Worm (Caenorhabditis elegans) whole organism, late embryonic: Measurements from ENCODE around the gene tes-1.

Experiments
- K02D7.2 ChIP-seq: sonication (generic microtip); optimal IDR thresholded peaks from 2 replicates; lab custom pipeline; 2017; ENCODE audit warnings: mild to moderate bottlenecking, missing genetic modification characterization, missing compliant biosample characterization
- K09A11.1 ChIP-seq: sonication (generic microtip); optimal IDR thresholded peaks from 2 replicates; lab custom pipeline; 2017; ENCODE audit warnings: antibody characterized with exemption, mild to moderate bottlenecking, missing genetic modification characterization, missing compliant biosample characterization; ENCODE audit not compliant: insufficient read depth
- T23F11.4 ChIP-seq: fragments of 200-800 bp; sonication (Bioruptor generic); optimal IDR thresholded peaks from 2 replicates; lab custom pipeline; 2018; ENCODE audit warnings: mild to moderate bottlenecking, missing genetic modification characterization, missing compliant biosample characterization
- Y22D7AL.16 ChIP-seq: sonication (generic microtip); optimal IDR thresholded peaks from 2 replicates; lab custom pipeline; 2016; ENCODE audit warnings: missing genetic modification characterization, missing compliant biosample characterization
- ahr-1 ChIP-seq: sonication (generic microtip); optimal IDR thresholded peaks from 2 replicates; lab custom pipeline; 2016; ENCODE audit warnings: missing genetic modification characterization, missing compliant biosample characterization
- ceh-18 ChIP-seq: sonication (generic microtip); optimal IDR thresholded peaks from 2 replicates; lab custom pipeline; 2016; ENCODE audit warnings: missing genetic modification characterization, missing compliant biosample characterization
- ceh-19 ChIP-seq: fragments of 200-800 bp; sonication (Bioruptor generic); optimal IDR thresholded peaks from 2 replicates; lab custom pipeline; 2018; ENCODE audit warnings: mild to moderate bottlenecking, missing genetic modification characterization, missing compliant biosample characterization
- ceh-24 ChIP-seq: sonication (generic microtip); optimal IDR thresholded peaks from 2 replicates; lab custom pipeline; 2016; ENCODE audit warnings: mild to moderate bottlenecking, missing genetic modification characterization, missing compliant biosample characterization
- ceh-34 ChIP-seq: sonication (generic microtip); optimal IDR thresholded peaks from 2 replicates; lab custom pipeline; 2016; ENCODE audit warnings: mild to moderate bottlenecking, missing genetic modification characterization, missing compliant biosample characterization
- ceh-45 ChIP-seq: fragments of 200-800 bp; sonication (Bioruptor generic); IDR thresholded peaks from 2 replicates; pipeline ENCODE4 v1.3.6; 2022; ENCODE audit warnings: missing genetic modification reagents, missing genetic modification characterization, missing compliant biosample characterization
- ceh-9 ChIP-seq: sonication (generic microtip); optimal IDR thresholded peaks from 2 replicates; lab custom pipeline; 2016; ENCODE audit warnings: mild to moderate bottlenecking, missing genetic modification characterization, inconsistent platforms, missing compliant biosample characterization
- che-1 ChIP-seq: sonication (generic microtip); optimal IDR thresholded peaks from 2 replicates; lab custom pipeline; 2016; ENCODE audit warnings: mild to moderate bottlenecking, missing genetic modification characterization, missing compliant biosample characterization
- dve-1 ChIP-seq: sonication (generic microtip); optimal IDR thresholded peaks from 2 replicates; lab custom pipeline; 2017; ENCODE audit warnings: antibody characterized with exemption, mild to moderate bottlenecking, missing genetic modification characterization, missing compliant biosample characterization
- elt-4 ChIP-seq: sonication (generic microtip); optimal IDR thresholded peaks from 2 replicates; lab custom pipeline; 2016; ENCODE audit warnings: missing genetic modification characterization, missing compliant biosample characterization
- ets-4 ChIP-seq: sonication (generic microtip); optimal IDR thresholded peaks from 2 replicates; lab custom pipeline; 2016; ENCODE audit warnings: missing genetic modification characterization, missing compliant biosample characterization
- eyg-1 ChIP-seq: sonication (generic microtip); optimal IDR thresholded peaks from 2 replicates; lab custom pipeline; 2016; ENCODE audit warnings: missing genotype, missing genetic modification characterization, missing compliant biosample characterization
- fax-1 ChIP-seq: sonication (generic microtip); optimal IDR thresholded peaks from 2 replicates; lab custom pipeline; 2016; ENCODE audit warnings: missing genotype, missing genetic modification characterization, missing compliant biosample characterization
- fkh-10 ChIP-seq: fragments of 150-350 bp; optimal IDR thresholded peaks from 2 replicates; lab custom pipeline; 2014; ENCODE audit warnings: missing biosample characterization, missing genetic modification reagents, missing genetic modification characterization
- gmeb-2 ChIP-seq: sonication (generic microtip); optimal IDR thresholded peaks from 2 replicates; lab custom pipeline; 2016; ENCODE audit warnings: missing genetic modification characterization, inconsistent platforms, missing compliant biosample characterization
- hlh-15 ChIP-seq: sonication (generic microtip); optimal IDR thresholded peaks from 2 replicates; lab custom pipeline; 2016; ENCODE audit warnings: missing genetic modification characterization, missing compliant biosample characterization
- hlh-30 ChIP-seq: sonication (generic microtip); optimal IDR thresholded peaks from 2 replicates; lab custom pipeline; 2017; ENCODE audit warnings: antibody characterized with exemption, missing genetic modification characterization, missing compliant biosample characterization; ENCODE audit not compliant: insufficient read depth
- lim-6 ChIP-seq: sonication (generic microtip); optimal IDR thresholded peaks from 2 replicates; lab custom pipeline; 2016; ENCODE audit warnings: missing genetic modification characterization, missing compliant biosample characterization
- nfya-1 ChIP-seq: sonication (generic microtip); optimal IDR thresholded peaks from 2 replicates; lab custom pipeline; 2017; ENCODE audit warnings: missing genetic modification characterization, mild to moderate bottlenecking, missing compliant biosample characterization, antibody characterized with exemption, moderate library complexity
- nhr-11 ChIP-seq: fragments of 150-350 bp; optimal IDR thresholded peaks from 2 replicates; lab custom pipeline; 2014; ENCODE audit warnings: missing biosample characterization, missing genetic modification characterization
- nhr-232 ChIP-seq: sonication (generic microtip); optimal IDR thresholded peaks from 2 replicates; lab custom pipeline; 2016; ENCODE audit warnings: missing genetic modification characterization, missing compliant biosample characterization
- odd-2 ChIP-seq: sonication (generic microtip); optimal IDR thresholded peaks from 2 replicates; lab custom pipeline; 2017; ENCODE audit warnings: antibody characterized with exemption, mild to moderate bottlenecking, missing genetic modification characterization, missing compliant biosample characterization
- pag-3 ChIP-seq: sonication (generic microtip); optimal IDR thresholded peaks from 2 replicates; lab custom pipeline; 2016; ENCODE audit warnings: missing compliant biosample characterization, missing genetic modification characterization, borderline replicate concordance
- pat-9 ChIP-seq: fragments of 200-800 bp; sonication (Bioruptor generic); optimal IDR thresholded peaks from 2 replicates; lab custom pipeline; 2018; ENCODE audit warnings: mild to moderate bottlenecking, missing genetic modification characterization, moderate library complexity, missing compliant biosample characterization
- pros-1 ChIP-seq: fragments of 150-350 bp; optimal IDR thresholded peaks from 2 replicates; lab custom pipeline; 2014; ENCODE audit warnings: missing biosample characterization, missing genetic modification reagents, missing genetic modification characterization
- rnt-1 ChIP-seq: sonication (generic microtip); optimal IDR thresholded peaks from 2 replicates; lab custom pipeline; 2016; ENCODE audit warnings: missing genetic modification characterization, missing compliant biosample characterization
- sdc-2 ChIP-seq: sonication (generic microtip); optimal IDR thresholded peaks from 2 replicates; lab custom pipeline; 2016; ENCODE audit warnings: missing genotype, missing genetic modification characterization, missing compliant biosample characterization
- sox-2 ChIP-seq: fragments of 200-800 bp; sonication (Bioruptor generic); IDR thresholded peaks from 2 replicates; pipeline ENCODE4 v1.3.6; 2022; ENCODE audit warnings: missing genetic modification reagents, missing genetic modification characterization, missing compliant biosample characterization
- sox-4 ChIP-seq: sonication (generic microtip); optimal IDR thresholded peaks from 2 replicates; lab custom pipeline; 2017; ENCODE audit warnings: mild to moderate bottlenecking, missing genetic modification characterization, inconsistent platforms, missing compliant biosample characterization
- unc-42 ChIP-seq: sonication (generic microtip); optimal IDR thresholded peaks from 2 replicates; lab custom pipeline; 2016; ENCODE audit warnings: missing genotype, missing genetic modification characterization, missing compliant biosample characterization
- unc-86 ChIP-seq: sonication (generic microtip); optimal IDR thresholded peaks from 2 replicates; lab custom pipeline; 2016; ENCODE audit warnings: missing genetic modification characterization, missing compliant biosample characterization

tes-1 gene

DNA sequence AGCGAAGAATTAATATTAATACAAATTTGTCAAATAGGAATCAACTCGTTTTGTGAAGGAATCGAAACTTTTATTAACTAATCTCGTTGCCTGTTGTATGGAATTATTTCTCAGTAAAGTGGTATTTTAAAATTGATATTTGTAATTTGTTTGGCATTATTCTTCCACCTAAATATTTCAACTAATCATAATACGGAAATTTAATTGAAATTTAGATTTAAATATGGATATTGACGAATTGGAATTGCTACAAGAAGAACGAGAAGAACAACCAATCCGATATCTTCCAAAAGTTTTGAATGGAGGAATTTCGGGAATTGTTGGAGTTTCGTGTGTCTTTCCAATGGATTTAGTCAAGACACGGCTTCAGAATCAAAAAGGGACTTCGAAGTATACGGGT lies 23.6 kb upstream of the tes-1 start, which contains the start of gene slc-25A18.2:
slc-25A18.2 (plus strand) TSS at position 216 of the 400 bp plus-strand sequence.
- no peak for TF ChIP-seq nhr-11 (tag; lab: Kevin White, UChicago)
- TF ChIP-seq Y22D7AL.16 (tag; lab: Kevin White, UChicago) = no peak
- TF ChIP-seq hlh-15 (tag; lab: Kevin White, UChicago) = no peak
- TF ChIP-seq ceh-19 = no peak
- no peak for TF ChIP-seq ceh-18 (tag; lab: Kevin White, UChicago)
- TF ChIP-seq ahr-1 (tag; lab: Kevin White, UChicago) = no peak
- TF ChIP-seq ceh-9 (tag; lab: Kevin White, UChicago) = no peak
- no peak for TF ChIP-seq hlh-30
- TF ChIP-seq sox-4 = no peak
- no peak for TF ChIP-seq pros-1
- TF ChIP-seq nhr-232 (tag; lab: Kevin White, UChicago) = no peak
- no peak for TF ChIP-seq K09A11.1 (tag; lab: Kevin White, UChicago)
- no peak for TF ChIP-seq che-1 (tag; lab: Kevin White, UChicago)
- TF ChIP-seq gmeb-2 (tag; lab: Kevin White, UChicago) = no peak
- no peak for TF ChIP-seq ceh-45 (GFP tag; lab: Robert Waterston, UW)

DNA sequence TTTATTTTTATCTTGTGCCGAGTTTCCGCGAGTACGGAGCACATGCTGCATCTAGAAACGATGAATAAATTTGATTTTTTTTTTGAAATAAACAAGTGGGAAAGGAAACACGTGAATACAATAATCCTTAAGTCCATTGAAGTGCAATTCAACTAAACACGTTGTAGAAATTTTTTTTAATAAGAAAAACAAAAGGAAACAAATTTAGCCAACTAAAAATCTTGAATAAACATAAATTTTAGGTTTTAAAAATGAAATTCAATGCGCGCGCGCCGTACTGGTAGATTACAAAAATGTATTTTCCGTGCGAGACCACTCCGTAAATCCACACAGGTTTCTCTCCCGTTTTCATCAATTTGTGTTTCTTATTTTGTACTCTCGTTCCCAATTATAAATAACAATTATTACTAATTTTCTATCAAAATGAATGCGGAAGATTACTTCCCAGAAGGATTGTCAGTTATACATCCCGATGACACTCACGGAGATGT lies 22.0 kb upstream of the tes-1 start, which contains the start of the genes plk-3 and F55G1.6:
plk-3 (minus strand) TSS at position 51 of the 491 bp plus-strand sequence.
F55G1.6 (plus strand) TSS at position 359 of the 491 bp plus-strand sequence.
- TF ChIP-seq che-1 (tag; lab: Kevin White, UChicago) (no peak), K02D7.2 (tag; lab: Kevin White, UChicago) (no peak), T23F11.4 (GFP tag; lab: Kevin White, UChicago) (no peak), Y22D7AL.16 (tag; lab: Kevin White, UChicago) (no peak), odd-2 (tag; lab: Kevin White, UChicago) (no peak), nfya-1 (no peak), unc-86 (no peak)

DNA sequence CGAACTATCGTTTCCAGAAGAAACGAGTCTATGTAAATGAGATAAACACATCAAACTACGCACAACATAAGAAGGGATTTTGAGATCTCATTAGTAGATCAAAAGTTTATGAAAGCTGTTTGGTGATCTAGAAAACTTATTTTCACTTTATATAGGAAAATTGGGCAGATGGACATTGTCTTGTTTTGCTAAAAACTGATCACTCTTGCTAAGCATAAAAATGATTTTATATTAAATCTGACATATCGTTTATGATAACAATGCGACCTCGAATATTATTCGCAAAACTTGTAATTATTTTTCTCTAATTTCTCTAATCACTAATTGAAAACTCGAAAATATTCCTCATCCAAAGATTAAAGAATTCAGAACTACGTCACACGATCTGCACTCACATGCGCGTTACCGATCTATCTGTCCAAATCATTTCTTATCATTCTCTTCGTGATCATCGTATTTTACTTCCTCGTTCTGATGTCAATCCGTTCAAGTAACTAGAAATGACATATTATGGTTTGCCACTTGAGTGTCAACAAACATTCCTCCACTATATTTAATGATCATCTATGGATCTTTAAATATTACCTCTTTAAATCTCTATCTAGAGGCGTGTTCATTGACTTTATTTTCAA lies 18.7 kb upstream of the tes-1 start, which contains the start of gene F55G1.7:
F55G1.7 (minus strand) TSS at position 51 of the 632 bp plus-strand sequence.
- TF ChIP-seq pag-3 (tag; lab: Kevin White, UChicago) = no peak
- TF ChIP-seq che-1 (tag; lab: Kevin White, UChicago) = no peak
- no peak for TF ChIP-seq odd-2 (tag; lab: Kevin White, UChicago)
- no peak for TF ChIP-seq ceh-24 (tag; lab: Kevin White, UChicago)
- TF ChIP-seq ceh-19 = no peak
- no peak for TF ChIP-seq dve-1 (tag; lab: Kevin White, UChicago)
- no peak for TF ChIP-seq ceh-34 (tag; lab: Kevin White, UChicago)
- no peak for TF ChIP-seq ets-4 (tag; lab: Kevin White, UChicago)
- TF ChIP-seq lim-6 (tag; lab: Kevin White, UChicago) = no peak
- no peak for TF ChIP-seq fax-1 (tag; lab: Kevin White, UChicago)
- no peak for TF ChIP-seq unc-42
- TF ChIP-seq, all 69 proteins: peak for 0

DNA sequence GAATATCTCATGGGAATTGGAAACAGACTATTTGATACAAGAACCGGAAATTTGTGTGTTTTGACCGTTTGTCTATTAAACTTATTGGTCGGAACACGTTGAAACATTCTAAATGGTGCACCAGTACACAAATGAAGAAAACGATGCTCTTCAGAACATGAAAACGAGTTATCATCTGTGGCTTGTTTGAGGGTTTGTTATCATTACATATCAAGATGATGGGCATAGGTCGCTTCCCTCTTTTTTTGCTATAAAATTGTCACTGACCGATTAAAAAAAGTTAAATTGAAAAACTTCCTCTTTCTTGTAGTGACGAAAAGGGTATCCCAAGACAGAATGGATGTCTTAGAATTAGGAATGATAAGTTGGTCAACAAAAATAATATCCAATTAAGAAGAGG lies 17.4 kb upstream of the tes-1 start:
- TF ChIP-seq sox-2 (GFP tag; lab: Robert Waterston, UW) (no peak), sdc-2 (tag; lab: Kevin White, UChicago) (no peak), nhr-232 (tag; lab: Kevin White, UChicago) (no peak), che-1 (tag; lab: Kevin White, UChicago) (no peak), pat-9 (no peak), gmeb-2 (tag; lab: Kevin White, UChicago) (no peak), eyg-1 (tag; lab: Kevin White, UChicago) (no peak), fkh-10 (GFP tag; lab: Kevin White, UChicago) (no peak), sox-4 (no peak), pros-1 (no peak), elt-4 (tag; lab: Kevin White, UChicago) (no peak), ets-4 (tag; lab: Kevin White, UChicago) (no peak), rnt-1 (tag; lab: Kevin White, UChicago) (no peak), lim-6 (tag; lab: Kevin White, UChicago) (no peak)
